Worm (Caenorhabditis elegans) whole organism, L1 larva: Measurements from ENCODE around the gene col-118.
A peak's percentile ranks its signal among the peaks of the same experiment; 100 is the strongest.

Experiments used
- C16A3.4 ChIP-seq: fragments of 150-350 bp; optimal IDR thresholded peaks from 2 replicates; lab custom pipeline; 2014; ENCODE audit warnings: missing biosample characterization, missing genetic modification characterization
- C34B4.2 ChIP-seq: sonication (generic microtip); optimal IDR thresholded peaks from 2 replicates; lab custom pipeline; 2017; ENCODE audit warnings: mild to moderate bottlenecking, missing genetic modification characterization, missing compliant biosample characterization
- aha-1 ChIP-seq: fragments of 150-350 bp; optimal IDR thresholded peaks from 2 replicates; lab custom pipeline; 2014; ENCODE audit warnings: missing biosample characterization, missing genetic modification characterization
- aly-2 ChIP-seq: fragments of 150-350 bp; optimal IDR thresholded peaks from 2 replicates; lab custom pipeline; 2014; ENCODE audit warnings: missing biosample characterization, missing genetic modification characterization
- blmp-1 ChIP-seq: fragments of 150-350 bp; optimal IDR thresholded peaks from 2 replicates; lab custom pipeline; 2014; ENCODE audit warnings: missing biosample characterization, missing genetic modification characterization
- dpl-1 ChIP-seq, 3 experiments: fragments of 150-350 bp in 2 of 3; sonication (generic microtip) in 1 of 3; optimal IDR thresholded peaks; 2 replicates each; lab custom pipeline; 2014 to 2017; ENCODE audit warnings: missing biosample characterization in 3 of 3, missing genetic modification characterization in 3 of 3, missing genetic modification reagents in 3 of 3
- egl-27 ChIP-seq, 2 experiments: fragments of 150-350 bp in 1 of 2; sonication (generic microtip); optimal IDR thresholded peaks; 3 replicates each; lab custom pipeline; 2017 to 2018; ENCODE audit warnings: missing biosample characterization in 2 of 2, missing genetic modification characterization in 2 of 2, missing genetic modification reagents in 2 of 2
- elt-3 ChIP-seq, 6 experiments: fragments of 150-350 bp in 1 of 6; sonication (generic microtip); optimal IDR thresholded peaks; 2 replicates each; lab custom pipeline; 2017 to 2018; ENCODE audit warnings: missing biosample characterization in 6 of 6, missing genetic modification characterization in 6 of 6, inconsistent platforms in 1 of 6
- fkh-10 ChIP-seq: sonication (generic microtip); optimal IDR thresholded peaks from 2 replicates; lab custom pipeline; 2017; ENCODE audit warnings: missing biosample characterization, missing genetic modification reagents, missing genetic modification characterization
- fkh-4 ChIP-seq: sonication (generic microtip); optimal IDR thresholded peaks from 2 replicates; lab custom pipeline; 2016; ENCODE audit warnings: missing compliant biosample characterization, missing genetic modification characterization, borderline replicate concordance
- fos-1 ChIP-seq: fragments of 150-350 bp; optimal IDR thresholded peaks from 2 replicates; lab custom pipeline; 2014; ENCODE audit warnings: missing biosample characterization, missing genetic modification characterization
- grh-1 ChIP-seq: fragments of 200-800 bp; sonication (Bioruptor generic); IDR thresholded peaks from 2 replicates; pipeline ENCODE4 v1.3.6; 2022; ENCODE audit warnings: missing genetic modification reagents, missing genetic modification characterization, missing compliant biosample characterization
- hpl-2 ChIP-seq: fragments of 150-350 bp; optimal IDR thresholded peaks from 2 replicates; lab custom pipeline; 2014; ENCODE audit warnings: missing biosample characterization, missing genetic modification reagents, missing genetic modification characterization
- irx-1 ChIP-seq: sonication (generic microtip); optimal IDR thresholded peaks from 2 replicates; lab custom pipeline; 2016; ENCODE audit warnings: missing genetic modification characterization, missing compliant biosample characterization
- lin-14 ChIP-seq: fragments of 200-800 bp; sonication (Bioruptor generic); optimal IDR thresholded peaks from 2 replicates; lab custom pipeline; 2018; ENCODE audit warnings: mild to moderate bottlenecking, missing genetic modification characterization, moderate library complexity, missing compliant biosample characterization
- lin-35 ChIP-seq, 2 experiments: fragments of 150-350 bp; optimal IDR thresholded peaks; 2 replicates each; lab custom pipeline; 2014; ENCODE audit warnings: missing biosample characterization in 2 of 2, missing genetic modification characterization in 2 of 2, missing genetic modification reagents in 2 of 2
- lin-39 ChIP-seq: fragments of 150-350 bp; optimal IDR thresholded peaks from 2 replicates; lab custom pipeline; 2014; ENCODE audit warnings: missing biosample characterization, missing genetic modification reagents, missing genetic modification characterization
- lsy-2 ChIP-seq, 2 experiments: fragments of 150-350 bp; optimal IDR thresholded peaks; 2 replicates each; lab custom pipeline; 2014; ENCODE audit warnings: missing biosample characterization in 2 of 2, missing genetic modification characterization in 2 of 2
- mab-9 ChIP-seq: fragments of 200-800 bp; sonication (Bioruptor generic); IDR thresholded peaks from 2 replicates; pipeline ENCODE4 v1.3.6; 2022; ENCODE audit warnings: missing genetic modification reagents, missing genetic modification characterization, missing compliant biosample characterization
- mdl-1 ChIP-seq, 2 experiments: fragments of 150-350 bp; optimal IDR thresholded peaks; 2 replicates each; lab custom pipeline; 2014 to 2017; ENCODE audit warnings: missing biosample characterization in 2 of 2, missing genetic modification characterization in 2 of 2, inconsistent platforms in 1 of 2
- mep-1 ChIP-seq: fragments of 150-350 bp; optimal IDR thresholded peaks from 2 replicates; lab custom pipeline; 2014; ENCODE audit warnings: missing biosample characterization, missing genetic modification characterization
- nhr-19 ChIP-seq: fragments of 200-800 bp; sonication (Bioruptor generic); conservative IDR thresholded peaks from 2 replicates; pipeline ENCODE4 v1.3.6; 2022; ENCODE audit warnings: missing genetic modification characterization, missing compliant biosample characterization
- nhr-20 ChIP-seq: sonication (generic microtip); optimal IDR thresholded peaks from 2 replicates; lab custom pipeline; 2016; ENCODE audit warnings: mild to moderate bottlenecking, missing genetic modification characterization, missing compliant biosample characterization
- nhr-47 ChIP-seq: sonication (generic microtip); optimal IDR thresholded peaks from 2 replicates; lab custom pipeline; 2016; ENCODE audit warnings: mild to moderate bottlenecking, missing genetic modification characterization, moderate library complexity, missing compliant biosample characterization
- nhr-71 ChIP-seq: sonication (generic microtip); optimal IDR thresholded peaks from 2 replicates; lab custom pipeline; 2016; ENCODE audit warnings: mild to moderate bottlenecking, missing genetic modification characterization, moderate library complexity, missing compliant biosample characterization
- nhr-85 ChIP-seq: sonication (generic microtip); peaks from one replicate; lab custom pipeline; 2016; ENCODE audit warnings: missing genetic modification characterization, inconsistent platforms, missing compliant biosample characterization
- nhr-90 ChIP-seq: sonication (generic microtip); optimal IDR thresholded peaks from 2 replicates; lab custom pipeline; 2016; ENCODE audit warnings: mild to moderate bottlenecking, missing genetic modification characterization, missing compliant biosample characterization; ENCODE audit not compliant: poor library complexity
- pag-3 ChIP-seq: sonication (generic microtip); optimal IDR thresholded peaks from 2 replicates; lab custom pipeline; 2017; ENCODE audit warnings: missing genetic modification characterization, mild to moderate bottlenecking, missing compliant biosample characterization, antibody characterized with exemption, borderline replicate concordance; ENCODE audit not compliant: insufficient read depth
- snu-23 ChIP-seq: sonication (generic microtip); optimal IDR thresholded peaks from 2 replicates; lab custom pipeline; 2016; ENCODE audit warnings: missing genetic modification characterization, missing compliant biosample characterization
- sptf-1 ChIP-seq: fragments of 150-350 bp; optimal IDR thresholded peaks from 2 replicates; lab custom pipeline; 2014; ENCODE audit warnings: missing biosample characterization, missing genetic modification characterization
- swsn-7 ChIP-seq: sonication (generic microtip); optimal IDR thresholded peaks from 2 replicates; lab custom pipeline; 2016; ENCODE audit warnings: missing genetic modification characterization, missing compliant biosample characterization
- tbx-2 ChIP-seq: sonication (generic microtip); optimal IDR thresholded peaks from 2 replicates; lab custom pipeline; 2016; ENCODE audit warnings: missing genetic modification characterization, missing compliant biosample characterization
- tlp-1 ChIP-seq: fragments of 150-350 bp; optimal IDR thresholded peaks from 2 replicates; lab custom pipeline; 2014; ENCODE audit warnings: missing biosample characterization, missing genetic modification characterization
- unc-130 ChIP-seq: fragments of 150-350 bp; optimal IDR thresholded peaks from 2 replicates; lab custom pipeline; 2017; ENCODE audit warnings: missing biosample characterization, missing genetic modification characterization, inconsistent platforms
- unc-86 ChIP-seq: sonication (generic microtip); optimal IDR thresholded peaks from 2 replicates; lab custom pipeline; 2016; ENCODE audit warnings: missing genetic modification characterization, missing compliant biosample characterization
- vab-15 ChIP-seq: sonication (generic microtip); optimal IDR thresholded peaks from 2 replicates; lab custom pipeline; 2017; ENCODE audit warnings: missing genotype, mild to moderate bottlenecking, missing genetic modification characterization, missing compliant biosample characterization
- xbp-1 ChIP-seq: sonication (generic microtip); optimal IDR thresholded peaks from 2 replicates; lab custom pipeline; 2016; ENCODE audit warnings: missing genetic modification characterization, missing compliant biosample characterization
- zag-1 ChIP-seq: fragments of 150-350 bp; optimal IDR thresholded peaks from 2 replicates; lab custom pipeline; 2014; ENCODE audit warnings: missing biosample characterization, missing genetic modification characterization
- ztf-11 ChIP-seq, 2 experiments: sonication (generic microtip); optimal IDR thresholded peaks; 2 replicates each; lab custom pipeline; 2016 to 2017; ENCODE audit warnings: missing genetic modification characterization in 2 of 2, missing biosample characterization in 1 of 2, missing compliant biosample characterization in 1 of 2
- ztf-4 ChIP-seq: fragments of 150-350 bp; optimal IDR thresholded peaks from 2 replicates; lab custom pipeline; 2014; ENCODE audit warnings: missing biosample characterization, missing genetic modification characterization

col-118 gene

ce11 chrIV:8822598-8822997 lies 25.4 kb upstream of the col-118 start (continued):
- TF ChIP-seq nhr-85 (peak; percentile 75), nhr-90 (tag; lab: Kevin White, UChicago) (peak; percentile 31)

ce11 chrIV:8824145-8824833 lies 23.7 kb upstream of the col-118 start, which contains the start of the genes col-117 and col-3:
Gene col-117 (minus strand): TSS chrIV:8824195.
Gene col-3 (plus strand): TSS chrIV:8824783.
- 0 out of 2 replicates have a peak, but pooled peaks have one; percentile 23 for TF ChIP-seq grh-1
- peak; percentile 60 for TF ChIP-seq tlp-1 (tag; lab: Kevin White, UChicago)
- no peak for TF ChIP-seq fkh-4 (tag; lab: Kevin White, UChicago)
- TF ChIP-seq blmp-1 (tag; lab: Kevin White, UChicago), result peak; percentile 91
- TF ChIP-seq vab-15 (tag; lab: Kevin White, UChicago), result peak; percentile 8
- TF ChIP-seq aly-2, result no peak
- TF ChIP-seq nhr-47 (tag; lab: Kevin White, UChicago), result peak; percentile 25
- TF ChIP-seq xbp-1 (tag; lab: Kevin White, UChicago), result no peak
- peak; percentile 67 for TF ChIP-seq unc-130 (tag; lab: Kevin White, UChicago)
- TF ChIP-seq aha-1 (tag; lab: Kevin White, UChicago), result no peak
- no peak for TF ChIP-seq hpl-2
- peak in 1 of 2 experiments; percentile 17 for TF ChIP-seq mdl-1 (tag; optimal IDR thresholded peaks at IDR 0.05; lab: Kevin White, UChicago)
- no peak for TF ChIP-seq ztf-11 (tag; optimal IDR thresholded peaks at IDR 0.05; lab: Kevin White, UChicago)
- peak; percentile 37 for TF ChIP-seq nhr-19 (GFP tag; lab: Robert Waterston, UW)
- peak; percentile 14 for TF ChIP-seq ztf-4
- no peak for TF ChIP-seq C34B4.2 (tag; lab: Kevin White, UChicago)
- TF ChIP-seq nhr-20, result peak; percentile 79
- peak in 1 of 3 experiments; percentile 26 for TF ChIP-seq dpl-1 (GFP tag; optimal IDR thresholded peaks at IDR 0.05; lab: Kevin White, UChicago)
- peak; percentile 52 for TF ChIP-seq irx-1 (tag; lab: Kevin White, UChicago)
- peak; percentile 39 for TF ChIP-seq tbx-2
- no peak for TF ChIP-seq fos-1 (tag; lab: Kevin White, UChicago)
- peak; percentile 98 for TF ChIP-seq nhr-85
- TF ChIP-seq elt-3 (tag; optimal IDR thresholded peaks at IDR 0.05; lab: Kevin White, UChicago), result peak in 4 of 6 experiments; percentile 32 to 84 (median 62)
- TF ChIP-seq swsn-7 (tag; lab: Kevin White, UChicago), result peak; percentile 6
- TF ChIP-seq nhr-71 (tag; lab: Kevin White, UChicago), result peak; percentile 60
- no peak for TF ChIP-seq mab-9 (GFP tag; lab: Robert Waterston, UW)
- peak; percentile 58 for TF ChIP-seq pag-3 (tag; lab: Kevin White, UChicago)
- TF ChIP-seq nhr-90 (tag; lab: Kevin White, UChicago), result peak; percentile 18
- TF ChIP-seq zag-1 (tag; lab: Kevin White, UChicago), result no peak
- TF ChIP-seq fkh-10, result no peak
- TF ChIP-seq lsy-2 (tag; optimal IDR thresholded peaks at IDR 0.05; lab: Kevin White, UChicago), result peak; percentile 8 to 34
- TF ChIP-seq lin-35 (GFP tag; optimal IDR thresholded peaks at IDR 0.05; lab: Kevin White, UChicago), result peak in 1 of 2 experiments; percentile 1
- TF ChIP-seq mep-1 (tag; lab: Kevin White, UChicago), result peak; percentile 59
- TF ChIP-seq C16A3.4 (tag; lab: Kevin White, UChicago), result peak; percentile 35
- no peak for TF ChIP-seq sptf-1 (tag; lab: Kevin White, UChicago)
- TF ChIP-seq snu-23 (GFP tag; lab: Kevin White, UChicago), result peak; percentile 58
- TF ChIP-seq lin-39 (tag; lab: Kevin White, UChicago), result no peak
- peak; percentile 88 for TF ChIP-seq lin-14 (GFP tag; lab: Kevin White, UChicago)
- TF ChIP-seq egl-27 (tag; optimal IDR thresholded peaks at IDR 0.05; lab: Kevin White, UChicago), result no peak
- no peak for TF ChIP-seq unc-86 (tag; lab: Kevin White, UChicago)
